Worm (Caenorhabditis elegans) whole organism, early embryonic: ENCODE measurements around the gene W06D11.1.

Source experiments
- B0310.2 ChIP-seq: sonication (generic microtip); optimal IDR thresholded peaks from 2 replicates; lab custom pipeline; 2016; ENCODE audit warnings: mild to moderate bottlenecking, missing genetic modification characterization, missing compliant biosample characterization
- F13C5.2 ChIP-seq: sonication (generic microtip); optimal IDR thresholded peaks from 2 replicates; lab custom pipeline; 2017; ENCODE audit warnings: mild to moderate bottlenecking, missing genetic modification characterization, inconsistent platforms, missing compliant biosample characterization
- aly-1 ChIP-seq: sonication (generic microtip); optimal IDR thresholded peaks from 2 replicates; lab custom pipeline; 2016; ENCODE audit warnings: missing genetic modification characterization, missing compliant biosample characterization
- ama-1 ChIP-seq: fragments of 150-350 bp; optimal IDR thresholded peaks from 2 replicates; lab custom pipeline; 2014
- ceh-13 ChIP-seq: fragments of 200-800 bp; sonication (Bioruptor generic); optimal IDR thresholded peaks from 2 replicates; lab custom pipeline; 2018; ENCODE audit warnings: mild to moderate bottlenecking, missing genetic modification characterization, missing compliant biosample characterization
- ceh-36 ChIP-seq: sonication (generic microtip); optimal IDR thresholded peaks from 2 replicates; lab custom pipeline; 2016; ENCODE audit warnings: missing genetic modification characterization, inconsistent platforms, missing compliant biosample characterization
- ets-7 ChIP-seq: sonication (generic microtip); optimal IDR thresholded peaks from 2 replicates; lab custom pipeline; 2016; ENCODE audit warnings: missing genotype, missing genetic modification characterization, missing compliant biosample characterization
- flt-1 ChIP-seq: fragments of 200-800 bp; sonication (Bioruptor generic); IDR thresholded peaks from 2 replicates; pipeline ENCODE4 v1.3.6; 2022; ENCODE audit warnings: missing genetic modification characterization, missing compliant biosample characterization
- hmbx-1 ChIP-seq: sonication (generic microtip); optimal IDR thresholded peaks from 2 replicates; lab custom pipeline; 2016; ENCODE audit warnings: mild to moderate bottlenecking, missing genetic modification characterization, missing compliant biosample characterization
- hmg-4 ChIP-seq: fragments of 200-800 bp; sonication (Bioruptor generic); optimal IDR thresholded peaks from 2 replicates; lab custom pipeline; 2018; ENCODE audit warnings: mild to moderate bottlenecking, missing genetic modification characterization, missing compliant biosample characterization
- hnd-1 ChIP-seq: sonication (generic microtip); optimal IDR thresholded peaks from 2 replicates; lab custom pipeline; 2016; ENCODE audit warnings: missing genetic modification characterization, missing compliant biosample characterization
- pes-1 ChIP-seq: fragments of 200-800 bp; sonication (Bioruptor generic); IDR thresholded peaks from 2 replicates; pipeline ENCODE4 v1.3.6; 2022; ENCODE audit warnings: missing genetic modification reagents, missing genetic modification characterization, missing compliant biosample characterization
- scrt-1 ChIP-seq: fragments of 200-800 bp; sonication (Bioruptor generic); IDR thresholded peaks from 2 replicates; pipeline ENCODE4 v1.3.6; 2022; ENCODE audit warnings: missing genetic modification characterization, missing compliant biosample characterization
- sea-1 ChIP-seq: fragments of 200-800 bp; sonication (Bioruptor generic); conservative IDR thresholded peaks from 2 replicates; pipeline ENCODE4 v1.3.6; 2022; ENCODE audit warnings: missing genetic modification characterization, missing compliant biosample characterization
- tbx-11 ChIP-seq: fragments of 200-800 bp; sonication (Bioruptor generic); IDR thresholded peaks from 2 replicates; pipeline ENCODE4 v1.3.6; 2022; ENCODE audit warnings: missing genetic modification characterization, missing compliant biosample characterization
- tbx-37 ChIP-seq: fragments of 200-800 bp; sonication (Bioruptor generic); conservative IDR thresholded peaks from 2 replicates; pipeline ENCODE4 v1.3.6; 2022; ENCODE audit warnings: missing genetic modification reagents, missing genetic modification characterization, missing compliant biosample characterization
- tra-4 ChIP-seq: sonication (generic microtip); optimal IDR thresholded peaks from 2 replicates; lab custom pipeline; 2017; ENCODE audit warnings: missing genetic modification characterization, missing compliant biosample characterization

W06D11.1 gene

ce11 chrX:12280477-12280876 is 13.9 kb upstream of the W06D11.1 start, which contains the start of gene C04B4.1:
Gene C04B4.1 (plus strand): TSS chrX:12280777.
- TF ChIP-seq tra-4 (tag; lab: Kevin White, UChicago) (no peak), ets-7 (no peak), ceh-36 (tag; lab: Kevin White, UChicago) (no peak), flt-1 (GFP tag; lab: Robert Waterston, UW) (no peak), F13C5.2 (tag; lab: Kevin White, UChicago) (no peak), pes-1 (no peak), hmbx-1 (tag; lab: Kevin White, UChicago) (no peak), hnd-1 (no peak), ceh-13 (GFP tag; lab: Kevin White, UChicago) (no peak), ama-1 (no peak), tbx-37 (GFP tag; lab: Robert Waterston, UW) (no peak), aly-1 (tag; lab: Kevin White, UChicago) (no peak), hmg-4 (GFP tag; lab: Kevin White, UChicago) (no peak), scrt-1 (GFP tag; lab: Robert Waterston, UW) (no peak), B0310.2 (tag; lab: Kevin White, UChicago) (no peak)

DNA sequence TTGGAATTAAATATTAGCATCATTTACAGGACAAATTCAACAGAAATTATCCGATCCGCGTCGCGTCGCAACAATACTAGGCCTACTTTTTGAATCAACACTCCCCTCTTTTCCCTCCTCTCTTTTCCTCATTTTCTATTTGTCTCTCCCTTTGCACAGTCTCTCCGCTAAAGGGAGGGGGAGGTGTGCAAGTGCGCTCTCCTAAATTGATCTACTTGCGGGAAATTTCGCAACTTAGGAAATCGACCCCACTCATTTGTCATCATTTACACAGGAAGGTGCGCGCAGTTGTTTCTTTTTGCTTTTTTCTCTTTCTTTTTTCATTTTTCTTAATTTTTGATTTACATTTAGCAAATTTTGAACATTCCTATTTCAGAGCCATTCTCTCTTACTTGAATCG is 11.5 kb upstream of the W06D11.1 start, which contains the start of gene C04B4.2:
TSS of gene C04B4.2 (plus strand) at position 371 of the 400 bp plus-strand sequence.
- TF ChIP-seq ceh-36 (tag; lab: Kevin White, UChicago): no peak
- no peak for TF ChIP-seq aly-1 (tag; lab: Kevin White, UChicago)
- TF ChIP-seq F13C5.2 (tag; lab: Kevin White, UChicago): no peak
- no peak for TF ChIP-seq hmbx-1 (tag; lab: Kevin White, UChicago)
- TF ChIP-seq ama-1: no peak
- TF ChIP-seq tra-4 (tag; lab: Kevin White, UChicago): no peak
- no peak for TF ChIP-seq flt-1 (GFP tag; lab: Robert Waterston, UW)
- no peak for TF ChIP-seq scrt-1 (GFP tag; lab: Robert Waterston, UW)
- no peak for TF ChIP-seq sea-1 (GFP tag; lab: Robert Waterston, UW)
- no peak for TF ChIP-seq hnd-1

DNA sequence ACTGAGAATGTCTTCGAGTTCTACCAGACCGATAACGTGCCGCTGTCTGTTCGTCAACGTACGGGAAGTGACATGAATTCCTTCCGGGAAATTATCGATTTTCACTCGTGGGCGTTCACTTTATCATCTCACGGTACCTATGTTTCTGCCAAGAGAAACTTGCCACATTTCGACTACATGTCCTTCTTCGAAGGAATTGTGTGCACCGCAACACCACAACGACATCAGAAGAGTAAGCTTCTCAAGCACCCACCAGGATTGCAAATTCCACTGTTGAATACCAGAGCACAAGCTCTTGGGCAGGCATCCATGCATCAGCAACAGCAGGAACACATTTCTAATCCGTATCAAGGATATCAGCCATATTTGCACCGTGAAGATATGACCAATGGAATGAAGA is 10.2 kb upstream of the W06D11.1 start:
- TF ChIP-seq tra-4 (tag; lab: Kevin White, UChicago) (no peak), hmg-4 (GFP tag; lab: Kevin White, UChicago) (no peak), flt-1 (GFP tag; lab: Robert Waterston, UW) (no peak), aly-1 (tag; lab: Kevin White, UChicago) (no peak), ama-1 (no peak), tbx-37 (GFP tag; lab: Robert Waterston, UW) (no peak), hmbx-1 (tag; lab: Kevin White, UChicago) (no peak), ceh-36 (tag; lab: Kevin White, UChicago) (no peak), F13C5.2 (tag; lab: Kevin White, UChicago) (no peak), ets-7 (no peak), pes-1 (no peak), B0310.2 (tag; lab: Kevin White, UChicago) (no peak), ceh-13 (GFP tag; lab: Kevin White, UChicago) (no peak), sea-1 (GFP tag; lab: Robert Waterston, UW) (no peak), hnd-1 (no peak), tbx-11 (GFP tag; lab: Robert Waterston, UW) (no peak), scrt-1 (GFP tag; lab: Robert Waterston, UW) (no peak)

ce11 chrX:12285496-12285895 is 8.9 kb upstream of the W06D11.1 start, which contains the start of gene lips-2:
Gene lips-2 (plus strand): TSS chrX:12285796.
- TF ChIP-seq tbx-37 (GFP tag; lab: Robert Waterston, UW): no peak
- no peak for TF ChIP-seq ama-1
- no peak for TF ChIP-seq flt-1 (GFP tag; lab: Robert Waterston, UW)
- TF ChIP-seq sea-1 (GFP tag; lab: Robert Waterston, UW): no peak
- TF ChIP-seq hmbx-1 (tag; lab: Kevin White, UChicago): no peak
- no peak for TF ChIP-seq F13C5.2 (tag; lab: Kevin White, UChicago)
- TF ChIP-seq hmg-4 (GFP tag; lab: Kevin White, UChicago): no peak
- TF ChIP-seq ets-7: no peak
- TF ChIP-seq scrt-1 (GFP tag; lab: Robert Waterston, UW): no peak
- no peak for TF ChIP-seq hnd-1
- no peak for TF ChIP-seq aly-1 (tag; lab: Kevin White, UChicago)
- no peak for TF ChIP-seq pes-1
- TF ChIP-seq ceh-36 (tag; lab: Kevin White, UChicago): no peak
- TF ChIP-seq tbx-11 (GFP tag; lab: Robert Waterston, UW): no peak
- TF ChIP-seq ceh-13 (GFP tag; lab: Kevin White, UChicago): no peak
- no peak for TF ChIP-seq B0310.2 (tag; lab: Kevin White, UChicago)
- TF ChIP-seq tra-4 (tag; lab: Kevin White, UChicago): no peak

DNA sequence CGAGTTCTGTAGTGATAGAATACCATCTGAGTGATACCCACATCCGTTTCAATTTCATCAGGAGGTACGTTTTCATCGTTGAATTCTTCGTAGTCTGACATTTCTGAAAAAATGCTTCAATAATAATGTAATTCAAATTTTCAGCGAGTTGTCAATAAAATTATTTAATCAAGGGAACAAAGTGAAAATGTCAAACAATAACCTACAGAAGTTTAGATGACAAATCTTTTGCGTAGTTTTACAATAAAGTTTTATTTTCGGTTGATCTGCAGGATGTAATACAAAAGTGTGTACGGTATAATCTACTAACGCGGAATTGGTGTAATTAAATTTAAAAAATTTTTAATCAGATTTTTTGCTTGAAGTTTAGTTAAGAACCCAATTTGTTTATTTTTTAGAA is 6.1 kb upstream of the W06D11.1 start, which contains the start of gene C04B4.5:
TSS of gene C04B4.5 (minus strand) at position 101 of the 400 bp plus-strand sequence.
- TF ChIP-seq ets-7 (no peak), hnd-1 (no peak), sea-1 (GFP tag; lab: Robert Waterston, UW) (no peak), aly-1 (tag; lab: Kevin White, UChicago) (no peak)

DNA sequence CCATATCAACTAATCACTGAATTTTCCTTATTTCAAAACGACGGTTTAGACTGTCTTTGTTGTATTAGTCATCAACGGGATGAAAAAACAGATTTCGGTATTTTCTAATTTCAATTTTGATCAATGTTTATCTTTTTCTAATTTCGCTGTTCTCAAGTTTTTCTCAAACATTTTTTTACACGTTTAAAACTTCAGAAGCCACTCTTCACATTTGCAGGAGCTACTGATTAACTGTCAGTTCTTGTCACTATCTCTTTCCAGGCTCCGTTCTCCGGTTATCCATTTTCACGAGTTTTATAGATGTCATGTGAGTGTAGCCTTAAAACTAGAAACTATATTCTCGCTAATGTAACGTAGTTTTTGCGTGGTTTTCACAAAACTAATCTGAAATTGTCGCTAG is 3.8 kb upstream of the W06D11.1 start, which contains the start of gene C04B4.4:
TSS of gene C04B4.4 (plus strand) at position 301 of the 400 bp plus-strand sequence.
- no peak for TF ChIP-seq ama-1
- TF ChIP-seq aly-1 (tag; lab: Kevin White, UChicago): no peak
- TF ChIP-seq F13C5.2 (tag; lab: Kevin White, UChicago): no peak
- TF ChIP-seq B0310.2 (tag; lab: Kevin White, UChicago): no peak
- TF ChIP-seq flt-1 (GFP tag; lab: Robert Waterston, UW): no peak
- no peak for TF ChIP-seq ceh-13 (GFP tag; lab: Kevin White, UChicago)

- TF ChIP-seq ceh-13 (GFP tag; lab: Kevin White, UChicago) (no peak), tbx-37 (GFP tag; lab: Robert Waterston, UW) (no peak), tra-4 (tag; lab: Kevin White, UChicago) (no peak), sea-1 (GFP tag; lab: Robert Waterston, UW) (no peak), ets-7 (no peak), scrt-1 (GFP tag; lab: Robert Waterston, UW) (no peak), F13C5.2 (tag; lab: Kevin White, UChicago) (no peak), B0310.2 (tag; lab: Kevin White, UChicago) (no peak), pes-1 (no peak), tbx-11 (GFP tag; lab: Robert Waterston, UW) (no peak), flt-1 (GFP tag; lab: Robert Waterston, UW) (no peak), hmg-4 (GFP tag; lab: Kevin White, UChicago) (no peak), ceh-36 (tag; lab: Kevin White, UChicago) (no peak), aly-1 (tag; lab: Kevin White, UChicago) (no peak)
These were observed 2.0 kb downstream of the W06D11.1 start, which contains the start of gene W06D11.2 for ce11 chrX:12296392-12296791. Gene W06D11.2 (minus strand): TSS chrX:12296730.
